Fruit fly (Drosophila melanogaster) S2 (cell line): ENCODE data around the gene Hnf4.

ENCODE experiments used
- CG8478 ChIP-seq: fragments of >200 bp; optimal IDR thresholded peaks from 2 replicates; lab custom pipeline; 2018
- CTCF ChIP-seq, 2 experiments: fragments of >200 bp; optimal IDR thresholded peaks; 2 replicates each; lab custom pipeline; 2018

Gene Hnf4

DNA sequence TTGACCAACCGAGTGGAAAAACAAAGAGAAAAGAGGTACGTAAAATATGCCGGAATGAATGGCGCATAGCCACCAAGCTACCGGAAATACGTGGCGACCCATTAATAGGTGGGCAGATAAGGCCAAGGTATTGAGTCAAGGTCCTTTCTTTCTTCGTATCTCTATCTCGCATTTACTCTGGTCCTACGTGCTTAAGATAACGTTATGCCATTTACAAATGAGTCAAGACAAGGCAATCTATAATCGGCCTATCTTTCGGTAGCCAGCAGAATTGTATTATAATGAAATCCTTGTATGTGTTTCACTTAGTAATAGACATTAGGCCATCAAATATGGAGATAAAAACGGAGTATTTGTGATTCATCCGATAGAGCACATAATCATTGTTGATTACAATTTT lies 7.0 kb upstream of the Hnf4 start:
- TF ChIP-seq CG8478 = no peak
- no peak for TF ChIP-seq CTCF (optimal IDR thresholded peaks at IDR 0.05; lab: Kevin White, UChicago)

dm6 chr2L:8715454-8715853 lies 6.0 kb upstream of the Hnf4 start:
- TF ChIP-seq CG8478 (no peak), CTCF (optimal IDR thresholded peaks at IDR 0.05; lab: Kevin White, UChicago) (no peak)

dm6 chr2L:8714513-8714912 lies 5.1 kb upstream of the Hnf4 start:
- no peak for TF ChIP-seq CG8478
- no peak for TF ChIP-seq CTCF (optimal IDR thresholded peaks at IDR 0.05; lab: Kevin White, UChicago)

- TF ChIP-seq CG8478 (no peak), CTCF (optimal IDR thresholded peaks at IDR 0.05; lab: Kevin White, UChicago) (no peak)
Observed at dm6 chr2L:8709078-8709399, 372 bp downstream of the Hnf4 start.

dm6 chr2L:8708399-8709077 lies 873 bp downstream of the Hnf4 start:
- TF ChIP-seq CTCF (optimal IDR thresholded peaks at IDR 0.05; lab: Kevin White, UChicago) = no peak
- no peak for TF ChIP-seq CG8478

- no peak for TF ChIP-seq CTCF (optimal IDR thresholded peaks at IDR 0.05; lab: Kevin White, UChicago)
Observed at dm6 chr2L:8707522-8707921, 1.9 kb downstream of the Hnf4 start.

dm6 chr2L:8704648-8705622 lies 4.5 kb downstream of the Hnf4 start, which contains the start of gene CatB:
TSS of gene CatB (plus strand) at chr2L:8705572.
- TF ChIP-seq CG8478 (no peak), CTCF (optimal IDR thresholded peaks at IDR 0.05; lab: Kevin White, UChicago) (no peak)

dm6 chr2L:8702907-8703626 lies 6.3 kb downstream of the Hnf4 start:
- TF ChIP-seq CG8478 = no peak
- no peak for TF ChIP-seq CTCF (optimal IDR thresholded peaks at IDR 0.05; lab: Kevin White, UChicago)

DNA sequence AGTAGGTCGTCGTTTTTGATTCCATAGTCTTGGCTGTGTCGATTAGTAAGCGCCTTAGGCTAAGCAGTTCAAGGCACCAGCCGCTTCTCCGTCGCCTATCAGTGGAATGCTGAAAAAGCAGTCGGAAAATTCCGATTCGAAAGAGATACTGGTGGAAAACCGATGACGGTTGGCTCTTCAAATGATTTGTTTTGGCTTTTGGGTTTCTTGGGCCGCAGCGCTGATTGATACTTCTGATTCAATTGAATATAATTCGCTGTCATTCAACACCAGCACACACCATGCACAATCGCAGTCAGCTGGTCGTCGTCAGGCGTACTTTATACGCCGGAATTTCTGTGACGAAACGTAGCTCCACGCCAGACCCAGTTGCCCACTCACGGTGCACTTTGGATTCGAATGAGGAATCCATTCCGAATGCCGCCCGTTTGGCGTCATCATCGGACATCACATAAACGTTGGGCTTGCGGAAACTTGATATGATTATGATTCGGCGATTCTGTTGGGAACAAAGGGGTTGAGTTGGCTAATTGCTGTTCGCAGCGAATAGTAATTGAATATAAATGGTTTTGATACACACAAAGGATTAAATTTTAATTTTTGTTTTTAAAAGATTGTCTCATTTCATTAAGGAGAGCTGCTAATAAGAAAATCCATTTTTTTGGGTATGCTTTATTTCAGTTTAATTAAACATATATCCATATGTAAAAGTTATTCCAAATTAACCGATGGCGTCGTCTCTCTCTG lies 8.4 kb downstream of the Hnf4 start:
- no peak for TF ChIP-seq CTCF (optimal IDR thresholded peaks at IDR 0.05; lab: Kevin White, UChicago)
- no peak for TF ChIP-seq CG8478

- TF ChIP-seq CG8478 (no peak), CTCF (optimal IDR thresholded peaks at IDR 0.05; lab: Kevin White, UChicago) (no peak)
Observed at dm6 chr2L:8699895-8700314, 9.5 kb downstream of the Hnf4 start.

DNA sequence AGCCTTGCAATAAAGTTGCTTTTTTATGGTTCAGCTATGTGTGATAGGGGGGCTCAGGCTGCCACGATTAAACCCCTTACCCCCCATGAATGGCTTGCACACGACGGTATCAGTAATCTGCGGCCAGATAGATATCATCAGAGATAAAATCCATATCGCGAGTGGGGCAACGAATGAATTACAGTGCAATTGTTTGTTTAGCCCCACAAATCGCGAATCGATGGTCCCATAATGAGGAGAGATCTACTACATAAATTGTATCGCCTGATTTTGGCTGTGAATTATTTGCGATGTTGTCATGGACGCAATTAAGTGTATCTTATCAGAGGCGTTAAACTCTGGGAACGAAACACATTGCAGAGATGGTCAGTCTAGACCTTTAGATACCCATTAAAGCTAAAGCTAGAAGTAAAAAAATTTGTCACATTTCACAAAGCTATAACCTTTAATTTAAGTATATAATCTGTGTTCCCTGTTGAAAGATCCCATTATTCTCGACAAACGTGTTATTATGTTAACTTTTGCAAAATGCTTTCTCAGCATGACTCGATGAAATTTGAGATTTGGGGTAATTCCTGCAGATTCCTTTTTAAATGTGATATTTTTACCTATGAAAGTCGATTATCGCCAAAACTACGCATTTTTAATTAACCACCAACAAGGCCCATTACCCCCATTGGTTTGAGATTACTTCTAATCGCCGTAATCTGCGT lies 11.3 kb downstream of the Hnf4 start:
- TF ChIP-seq CTCF (optimal IDR thresholded peaks at IDR 0.05; lab: Kevin White, UChicago) (no peak), CG8478 (no peak)

dm6 chr2L:8694250-8694704 lies 15.1 kb downstream of the Hnf4 start:
- TF ChIP-seq CG8478 (no peak), CTCF (optimal IDR thresholded peaks at IDR 0.05; lab: Kevin White, UChicago) (no peak)

DNA sequence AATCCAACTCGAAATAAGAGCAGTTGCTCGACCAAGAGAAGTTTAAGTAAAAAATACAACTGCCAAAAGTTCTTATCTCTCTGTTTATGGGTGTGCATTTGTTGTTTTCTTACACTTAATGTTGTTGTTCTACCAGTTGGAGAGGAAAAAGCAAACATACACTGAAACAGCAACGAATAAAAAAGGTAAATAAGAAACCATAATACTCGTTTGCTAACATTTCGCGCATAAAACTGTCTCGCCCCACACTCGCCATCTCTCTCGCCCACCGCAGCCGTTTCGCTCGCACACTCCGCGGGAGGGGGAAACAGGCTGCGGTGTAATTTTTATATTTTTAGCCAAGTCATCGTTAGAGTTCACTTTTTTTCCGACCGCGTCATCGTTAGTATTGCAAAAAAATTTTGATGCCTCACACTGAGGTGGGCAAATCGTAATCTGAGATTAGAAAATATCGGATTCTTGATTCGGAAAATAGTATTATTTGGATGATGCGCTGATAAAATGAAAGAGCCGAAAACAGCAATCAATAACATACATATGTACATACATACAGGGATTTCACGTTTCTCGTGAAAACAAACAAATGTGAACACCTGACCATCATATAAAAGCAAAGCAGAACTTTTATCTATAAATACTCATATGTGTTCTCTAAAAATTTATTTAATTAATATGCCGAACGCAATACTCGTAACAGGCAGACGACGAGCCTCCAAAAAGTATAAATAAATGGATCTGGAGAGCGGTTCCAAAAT lies 16.8 kb downstream of the Hnf4 start:
- no peak for TF ChIP-seq CTCF (optimal IDR thresholded peaks at IDR 0.05; lab: Kevin White, UChicago)
- TF ChIP-seq CG8478 = no peak
